Fruit fly (Drosophila melanogaster) whole organism, embryonic: ENCODE measurements around the gene CG6163.

Experiments used
- Bteb2 ChIP-seq: fragments of 200-800 bp; sonication (Bioruptor generic); optimal IDR thresholded peaks from 2 replicates; lab custom pipeline; 2016; ENCODE audit warnings: missing biosample characterization, missing genetic modification characterization
- CG11696 ChIP-seq: fragments of 200-800 bp; sonication (Bioruptor generic); IDR thresholded peaks from 2 replicates; pipeline ENCODE4 v1.3.6; 2022; ENCODE audit warnings: missing biosample characterization, missing genetic modification characterization
- CG12219 ChIP-seq: fragments of 200-800 bp; sonication (Bioruptor generic); optimal IDR thresholded peaks from 3 replicates; lab custom pipeline; 2018; ENCODE audit warnings: missing biosample characterization, mild to moderate bottlenecking, missing genetic modification characterization
- CG12236 ChIP-seq: fragments of 200-800 bp; sonication (Bioruptor generic); optimal IDR thresholded peaks from 2 replicates; lab custom pipeline; 2016; ENCODE audit warnings: missing biosample characterization, missing genetic modification characterization
- CG13296 ChIP-seq: fragments of 200-800 bp; sonication (Bioruptor generic); optimal IDR thresholded peaks from 3 replicates; lab custom pipeline; 2018; ENCODE audit warnings: missing biosample characterization, mild to moderate bottlenecking, missing genetic modification characterization
- CG15601 ChIP-seq: fragments of 200-800 bp; sonication (Bioruptor generic); optimal IDR thresholded peaks from 3 replicates; lab custom pipeline; 2019; ENCODE audit warnings: missing biosample characterization, mild to moderate bottlenecking, missing genetic modification characterization, moderate library complexity
- CG1603 ChIP-seq: fragments of 200-800 bp; sonication (Bioruptor generic); optimal IDR thresholded peaks from 2 replicates; lab custom pipeline; 2019; ENCODE audit warnings: missing biosample characterization, mild to moderate bottlenecking, missing genetic modification characterization, moderate library complexity
- CG1792 ChIP-seq: fragments of 200-800 bp; sonication (Bioruptor generic); optimal IDR thresholded peaks from 2 replicates; lab custom pipeline; 2016; ENCODE audit warnings: missing biosample characterization, missing genetic modification characterization
- CG2120 ChIP-seq: fragments of 200-800 bp; sonication (Bioruptor generic); optimal IDR thresholded peaks from 3 replicates; lab custom pipeline; 2016; ENCODE audit warnings: missing biosample characterization, missing genetic modification characterization
- CG2199 ChIP-seq: fragments of 200-800 bp; sonication (Bioruptor generic); IDR thresholded peaks from 3 replicates; pipeline ENCODE4 v1.3.6; 2022; ENCODE audit warnings: missing biosample characterization, missing genetic modification characterization
- CG30403 ChIP-seq: fragments of 200-800 bp; sonication (Bioruptor generic); optimal IDR thresholded peaks from 3 replicates; lab custom pipeline; 2016; ENCODE audit warnings: missing biosample characterization, missing genetic modification characterization
- CG3726 ChIP-seq: fragments of 200-800 bp; sonication (Bioruptor generic); IDR thresholded peaks from 3 replicates; pipeline ENCODE4, ENCODE4 v1.3.6; 2022; ENCODE audit warnings: missing biosample characterization, missing genetic modification characterization
- CG4360 ChIP-seq: fragments of 200-800 bp; sonication (Bioruptor generic); IDR thresholded peaks from 2 replicates; pipeline ENCODE4 v1.3.6; 2022; ENCODE audit warnings: missing biosample characterization, missing genetic modification characterization
- CG6813 ChIP-seq: fragments of 200-800 bp; sonication (Bioruptor generic); optimal IDR thresholded peaks from 2 replicates; lab custom pipeline; 2017; ENCODE audit warnings: missing biosample characterization, missing genetic modification characterization, mild to moderate bottlenecking, moderate library complexity, missing genetic modification reagents
- CG7987 ChIP-seq: fragments of 200-800 bp; sonication (Bioruptor generic); optimal IDR thresholded peaks from 2 replicates; lab custom pipeline; 2018; ENCODE audit warnings: missing biosample characterization, mild to moderate bottlenecking, missing genetic modification characterization, moderate library complexity
- CG8281 ChIP-seq: fragments of 200-800 bp; sonication (Bioruptor generic); optimal IDR thresholded peaks from 2 replicates; lab custom pipeline; 2018; ENCODE audit warnings: missing biosample characterization, mild to moderate bottlenecking, missing genetic modification characterization, moderate library complexity
- CG9437 ChIP-seq: fragments of 200-800 bp; sonication (Bioruptor generic); optimal IDR thresholded peaks from 2 replicates; lab custom pipeline; 2018; ENCODE audit warnings: missing biosample characterization, mild to moderate bottlenecking, missing genetic modification characterization
- CG9932 ChIP-seq: fragments of 200-800 bp; sonication (Bioruptor generic); IDR thresholded peaks from 2 replicates; pipeline ENCODE4 v1.3.6; 2022; ENCODE audit warnings: missing biosample characterization, missing genetic modification characterization
- D19B ChIP-seq: fragments of 200-800 bp; sonication (Bioruptor generic); optimal IDR thresholded peaks from 2 replicates; lab custom pipeline; 2017; ENCODE audit warnings: missing biosample characterization, mild to moderate bottlenecking, missing genetic modification characterization
- Dp ChIP-seq: fragments of 200-800 bp; sonication (Bioruptor generic); optimal IDR thresholded peaks from 2 replicates; lab custom pipeline; 2018; ENCODE audit warnings: missing biosample characterization, mild to moderate bottlenecking, missing genetic modification characterization, moderate library complexity
- E2f1 ChIP-seq: fragments of 200-800 bp; sonication (Bioruptor generic); IDR thresholded peaks from 2 replicates; pipeline ENCODE4 v1.3.6; 2022; ENCODE audit warnings: missing biosample characterization, missing genetic modification characterization
- Elba2 ChIP-seq: fragments of 200-800 bp; sonication (Bioruptor generic); optimal IDR thresholded peaks from 3 replicates; lab custom pipeline; 2016; ENCODE audit warnings: missing biosample characterization, missing genetic modification characterization
- HLHmδ ChIP-seq: fragments of 200-800 bp; sonication (Bioruptor generic); optimal IDR thresholded peaks from 2 replicates; lab custom pipeline; 2018; ENCODE audit warnings: missing biosample characterization, mild to moderate bottlenecking, missing genetic modification characterization, moderate library complexity
- Hr3 ChIP-seq: fragments of 200-800 bp; sonication (Bioruptor generic); optimal IDR thresholded peaks from 3 replicates; lab custom pipeline; 2016; ENCODE audit warnings: missing biosample characterization, missing genetic modification characterization
- Lpt ChIP-seq: fragments of >200 bp; optimal IDR thresholded peaks from 2 replicates; lab custom pipeline; 2018; ENCODE audit warnings: missing biosample characterization, missing genetic modification characterization
- Max ChIP-seq: fragments of 200-800 bp; sonication (Bioruptor generic); optimal IDR thresholded peaks from 2 replicates; lab custom pipeline; 2016; ENCODE audit warnings: missing biosample characterization, mild to moderate bottlenecking, missing genetic modification characterization
- Med ChIP-seq: fragments of 200-800 bp; sonication (Bioruptor generic); peaks from one replicate; lab custom pipeline; 2016; ENCODE audit warnings: missing biosample characterization, missing genetic modification characterization, mild to moderate bottlenecking, inconsistent platforms, moderate library complexity
- Meics ChIP-seq: fragments of 200-800 bp; sonication (Bioruptor generic); optimal IDR thresholded peaks from 2 replicates; lab custom pipeline; 2017; ENCODE audit warnings: missing biosample characterization, mild to moderate bottlenecking, missing genetic modification characterization
- Rfx ChIP-seq: fragments of 200-800 bp; sonication (Bioruptor generic); IDR thresholded peaks from 2 replicates; pipeline ENCODE4 v1.3.6; 2022; ENCODE audit warnings: missing biosample characterization, missing genetic modification characterization
- Sox102F ChIP-seq: fragments of 200-800 bp; sonication (Bioruptor generic); optimal IDR thresholded peaks from 2 replicates; lab custom pipeline; 2018; ENCODE audit warnings: missing biosample characterization, mild to moderate bottlenecking, missing genetic modification characterization, moderate library complexity
- Tbp ChIP-seq: fragments of >200 bp; optimal IDR thresholded peaks from 2 replicates; lab custom pipeline; 2018; ENCODE audit warnings: missing biosample characterization, missing genetic modification characterization
- Vsx1 ChIP-seq: fragments of 200-800 bp; sonication (Bioruptor generic); optimal IDR thresholded peaks from 2 replicates; lab custom pipeline; 2017; ENCODE audit warnings: missing biosample characterization, mild to moderate bottlenecking, missing genetic modification characterization, missing genetic modification reagents
- ara ChIP-seq: fragments of 200-800 bp; sonication (Bioruptor generic); IDR thresholded peaks from 2 replicates; pipeline ENCODE4 v1.3.6; 2022; ENCODE audit warnings: missing biosample characterization, missing genetic modification characterization
- az2 ChIP-seq: fragments of 200-800 bp; sonication (Bioruptor generic); optimal IDR thresholded peaks from 3 replicates; lab custom pipeline; 2016; ENCODE audit warnings: missing biosample characterization, missing genetic modification characterization
- bcd ChIP-seq: fragments of 200-800 bp; sonication (Bioruptor generic); optimal IDR thresholded peaks from 2 replicates; lab custom pipeline; 2017; ENCODE audit warnings: missing biosample characterization, mild to moderate bottlenecking, missing genetic modification characterization
- bowl ChIP-seq: fragments of 200-800 bp; sonication (Bioruptor generic); IDR thresholded peaks from 2 replicates; pipeline ENCODE4 v1.3.6; 2022; ENCODE audit warnings: missing biosample characterization, missing genetic modification characterization
- caup ChIP-seq: fragments of 200-800 bp; sonication (Bioruptor generic); optimal IDR thresholded peaks from 3 replicates; lab custom pipeline; 2017; ENCODE audit warnings: missing biosample characterization, mild to moderate bottlenecking, missing genetic modification characterization, moderate library complexity; ENCODE audit not compliant: severe bottlenecking
- dmrt99B ChIP-seq: fragments of 200-800 bp; sonication (Bioruptor generic); optimal IDR thresholded peaks from 2 replicates; lab custom pipeline; 2018; ENCODE audit warnings: missing biosample characterization, mild to moderate bottlenecking, missing genetic modification characterization, moderate library complexity
- dysf ChIP-seq: fragments of 200-800 bp; sonication (Bioruptor generic); IDR thresholded peaks from 3 replicates; pipeline ENCODE4 v1.3.6; 2022; ENCODE audit warnings: missing biosample characterization, missing genetic modification characterization
- gem ChIP-seq: fragments of 200-800 bp; sonication (Bioruptor generic); optimal IDR thresholded peaks from 2 replicates; lab custom pipeline; 2019; ENCODE audit warnings: missing biosample characterization, mild to moderate bottlenecking, missing genetic modification characterization, moderate library complexity
- grau ChIP-seq: fragments of 200-800 bp; optimal IDR thresholded peaks from 3 replicates; lab custom pipeline; 2019; ENCODE audit warnings: missing biosample characterization, mild to moderate bottlenecking, missing genetic modification characterization, moderate library complexity
- her ChIP-seq: fragments of 200-800 bp; sonication (Bioruptor generic); optimal IDR thresholded peaks from 2 replicates; lab custom pipeline; 2016; ENCODE audit warnings: missing biosample characterization, missing genetic modification characterization
- insv ChIP-seq, 2 experiments: fragments of 200-800 bp; sonication (Bioruptor generic); optimal IDR thresholded peaks; 3 replicates each; lab custom pipeline; 2016 to 2018; ENCODE audit warnings: missing biosample characterization in 2 of 2, missing genetic modification characterization in 2 of 2
- kay ChIP-seq: fragments of 200-800 bp; sonication (Bioruptor generic); optimal IDR thresholded peaks from 2 replicates; lab custom pipeline; 2016; ENCODE audit warnings: missing biosample characterization, missing genetic modification characterization
- mirr ChIP-seq: fragments of 200-800 bp; sonication (Bioruptor generic); optimal IDR thresholded peaks from 3 replicates; lab custom pipeline; 2018; ENCODE audit warnings: missing biosample characterization, mild to moderate bottlenecking, missing genetic modification characterization
- onecut ChIP-seq: fragments of 200-800 bp; sonication (Bioruptor generic); IDR thresholded peaks from 2 replicates; pipeline ENCODE4 v1.3.6; 2022; ENCODE audit warnings: missing biosample characterization, missing genetic modification characterization
- pzg ChIP-seq: fragments of 200-800 bp; sonication (Bioruptor generic); optimal IDR thresholded peaks from 3 replicates; lab custom pipeline; 2018; ENCODE audit warnings: missing biosample characterization, mild to moderate bottlenecking, missing genetic modification characterization, moderate library complexity
- sc ChIP-seq, 3 experiments: fragments of >200 bp in 2 of 3; fragments of 200-800 bp in 1 of 3; sonication (Bioruptor generic) in 1 of 3; optimal IDR thresholded peaks; 2 replicates in 2 of 3; 3 replicates in 1 of 3; lab custom pipeline; 2017; ENCODE audit warnings: mild to moderate bottlenecking in 1 of 3, missing biosample characterization in 1 of 3, missing genetic modification characterization in 1 of 3, missing genetic modification reagents in 1 of 3
- slbo ChIP-seq: fragments of 200-800 bp; sonication (Bioruptor generic); IDR thresholded peaks from 2 replicates; pipeline ENCODE4 v1.3.6; 2022; ENCODE audit warnings: missing biosample characterization, missing genetic modification characterization
- sr ChIP-seq: fragments of 200-800 bp; sonication (Bioruptor generic); IDR thresholded peaks from 3 replicates; pipeline ENCODE4 v1.3.6; 2022; ENCODE audit warnings: missing biosample characterization, missing genetic modification characterization
- stwl ChIP-seq: fragments of 200-800 bp; sonication (Bioruptor generic); optimal IDR thresholded peaks from 3 replicates; lab custom pipeline; 2018; ENCODE audit warnings: missing biosample characterization, mild to moderate bottlenecking, missing genetic modification characterization, moderate library complexity
- tio ChIP-seq: fragments of 200-800 bp; sonication (Bioruptor generic); optimal IDR thresholded peaks from 2 replicates; lab custom pipeline; 2017; ENCODE audit warnings: missing biosample characterization, missing genetic modification characterization, inconsistent platforms
- wdn ChIP-seq: fragments of 200-800 bp; sonication (Bioruptor generic); IDR thresholded peaks from 2 replicates; pipeline ENCODE4 v1.3.6; 2022; ENCODE audit warnings: missing biosample characterization, missing genetic modification characterization

The CG6163 gene

dm6 chr3L:11346980-11347379, 17.7 kb downstream of the CG6163 start (continued):
- TF ChIP-seq HLHmδ (GFP tag; lab: Kevin White, UChicago): no peak
- TF ChIP-seq CG2199: no peak
- TF ChIP-seq insv (GFP tag; optimal IDR thresholded peaks at IDR 0.05; lab: Kevin White, UChicago): no peak
- TF ChIP-seq CG11696 (GFP tag; lab: Robert Waterston, UW): no peak
- no peak for TF ChIP-seq CG8281 (tag; lab: Kevin White, UChicago)
- TF ChIP-seq CG30403 (GFP tag; lab: Kevin White, UChicago): no peak
- TF ChIP-seq Hr3 (GFP tag; lab: Kevin White, UChicago): no peak
- no peak for TF ChIP-seq Sox102F
- peak; percentile 23 for TF ChIP-seq tio (GFP tag; lab: Kevin White, UChicago)
- TF ChIP-seq slbo (GFP tag; lab: Robert Waterston, UW): peak; percentile 36; the same call in 1 of the 2 replicates
- no peak for TF ChIP-seq sr (GFP tag; lab: Robert Waterston, UW)
- no peak for TF ChIP-seq CG7987 (GFP tag; lab: Kevin White, UChicago)
- TF ChIP-seq CG15601 (tag; lab: Kevin White, UChicago): no peak
- TF ChIP-seq her: no peak
- 0 out of 2 replicates have a peak, but pooled peaks have one; percentile 12 for TF ChIP-seq wdn
- no peak for TF ChIP-seq CG9437
- TF ChIP-seq Bteb2 (GFP tag; lab: Kevin White, UChicago): no peak
- TF ChIP-seq caup: no peak
- TF ChIP-seq az2 (GFP tag; lab: Kevin White, UChicago): no peak
- TF ChIP-seq Meics: peak; percentile 56
- TF ChIP-seq bowl (GFP tag; lab: Robert Waterston, UW): no peak
- no peak for TF ChIP-seq Tbp
- peak; percentile 40 for TF ChIP-seq gem (tag; lab: Kevin White, UChicago)
- no peak for TF ChIP-seq CG12219
- TF ChIP-seq CG13296 (GFP tag; lab: Kevin White, UChicago): no peak
- TF ChIP-seq E2f1: no peak
- peak; percentile 7 for TF ChIP-seq D19B (GFP tag; lab: Kevin White, UChicago)
- no peak for TF ChIP-seq CG12236 (GFP tag; lab: Kevin White, UChicago)
- TF ChIP-seq dysf (GFP tag; lab: Robert Waterston, UW): peak; percentile 35; the same call in 1 of the 3 replicates
- TF ChIP-seq pzg (GFP tag; lab: Kevin White, UChicago): no peak
- TF ChIP-seq grau: peak; percentile 31
- no peak for TF ChIP-seq Elba2 (GFP tag; lab: Kevin White, UChicago)
- TF ChIP-seq CG1603 (tag; lab: Kevin White, UChicago): no peak
- no peak for TF ChIP-seq ara (GFP tag; lab: Robert Waterston, UW)
- peak; percentile 47; the same call in 1 of the 2 replicates for TF ChIP-seq Rfx (GFP tag; lab: Robert Waterston, UW)
- TF ChIP-seq Dp (GFP tag; lab: Kevin White, UChicago): no peak
- TF ChIP-seq CG1792 (GFP tag; lab: Kevin White, UChicago): no peak
- TF ChIP-seq CG9932 (GFP tag; lab: Robert Waterston, UW): peak; percentile 42; the same call in 1 of the 2 replicates
- no peak for TF ChIP-seq Max (GFP tag; lab: Kevin White, UChicago)
- no peak for TF ChIP-seq CG3726 (GFP tag; lab: Robert Waterston, UW)
- TF ChIP-seq, all 482 proteins: peak for 27

- TF ChIP-seq kay (GFP tag; lab: Kevin White, UChicago) (no peak), mirr (GFP tag; lab: Kevin White, UChicago) (no peak), CG6813 (peak; percentile 28), sc (optimal IDR thresholded peaks at IDR 0.05; lab: Kevin White, UChicago) (no peak), sc (GFP tag; optimal IDR thresholded peaks at IDR 0.05; lab: Kevin White, UChicago) (no peak), bcd (GFP tag; lab: Kevin White, UChicago) (no peak), dmrt99B (peak; percentile 29), Vsx1 (no peak), onecut (GFP tag; lab: Robert Waterston, UW) (no peak), CG4360 (GFP tag; lab: Robert Waterston, UW) (peak; percentile 23; the same call in 1 of the 2 replicates), CG2120 (no peak), stwl (tag; lab: Kevin White, UChicago) (no peak), Med (GFP tag; lab: Kevin White, UChicago) (peak; percentile 62), Lpt (GFP tag; lab: Kevin White, UChicago) (no peak)
These were observed 19.1 kb downstream of the CG6163 start for dm6 chr3L:11345536-11345935.
